Worm (Caenorhabditis elegans) whole organism, L4 larva: ENCODE measurements around the gene rab-19.
A peak's percentile ranks its signal among the peaks of the same experiment; 100 is the strongest.

Source experiments
- D1046.2 ChIP-seq: fragments of 200-800 bp; sonication (Bioruptor generic); IDR thresholded peaks from 2 replicates; pipeline ENCODE4 v1.3.6; 2022; ENCODE audit warnings: missing genetic modification characterization, missing compliant biosample characterization
- F26F4.8 ChIP-seq: fragments of 200-800 bp; sonication (Bioruptor generic); conservative IDR thresholded peaks from 2 replicates; pipeline ENCODE4 v1.3.6; 2022; ENCODE audit warnings: missing genetic modification characterization, missing compliant biosample characterization
- F37D6.2 ChIP-seq: sonication (generic microtip); optimal IDR thresholded peaks from 2 replicates; lab custom pipeline; 2016; ENCODE audit warnings: mild to moderate bottlenecking, missing genetic modification characterization, missing compliant biosample characterization
- R02D3.7 ChIP-seq: fragments of 150-350 bp; sonication (generic microtip); optimal IDR thresholded peaks from 3 replicates; lab custom pipeline; 2014; ENCODE audit warnings: missing biosample characterization, missing genetic modification characterization
- T26A8.4 ChIP-seq: fragments of 200-800 bp; sonication (Bioruptor generic); IDR thresholded peaks from 2 replicates; pipeline ENCODE4 v1.3.6; 2022; ENCODE audit warnings: missing genetic modification characterization, missing compliant biosample characterization
- Y105C5A.15 ChIP-seq: fragments of 200-800 bp; sonication (Bioruptor generic); IDR thresholded peaks from 2 replicates; pipeline ENCODE4 v1.3.6; 2022; ENCODE audit warnings: missing genetic modification characterization, missing compliant biosample characterization
- Y48G9A.11 ChIP-seq: fragments of 200-800 bp; sonication (Bioruptor generic); IDR thresholded peaks from 2 replicates; pipeline ENCODE4 v1.3.6; 2022; ENCODE audit warnings: missing genetic modification reagents, missing genetic modification characterization, missing compliant biosample characterization
- Y5F2A.4 ChIP-seq: fragments of 200-800 bp; sonication (Bioruptor generic); optimal IDR thresholded peaks from 2 replicates; lab custom pipeline; 2018; ENCODE audit warnings: mild to moderate bottlenecking, missing genetic modification characterization, missing compliant biosample characterization
- Y75B8A.6 ChIP-seq: fragments of 200-800 bp; sonication (Bioruptor generic); IDR thresholded peaks from 2 replicates; pipeline ENCODE4 v1.3.6; 2022; ENCODE audit warnings: missing genetic modification reagents, missing genetic modification characterization, missing compliant biosample characterization
- ceh-20 ChIP-seq: fragments of 200-800 bp; sonication (Bioruptor generic); IDR thresholded peaks from 2 replicates; pipeline ENCODE4 v1.3.6; 2022; ENCODE audit warnings: missing genetic modification reagents, missing genetic modification characterization, missing compliant biosample characterization
- cey-2 ChIP-seq: sonication (generic microtip); optimal IDR thresholded peaks from 3 replicates; lab custom pipeline; 2017; ENCODE audit warnings: missing genetic modification characterization, mild to moderate bottlenecking, missing compliant biosample characterization, antibody characterized with exemption, borderline replicate concordance; ENCODE audit not compliant: insufficient read depth
- daf-16 ChIP-seq, 3 experiments: sonication (generic microtip); optimal IDR thresholded peaks; 2 replicates each; lab custom pipeline; 2016 to 2017; ENCODE audit warnings: missing genetic modification characterization in 3 of 3, missing genetic modification reagents in 3 of 3, mild to moderate bottlenecking in 2 of 3, missing compliant biosample characterization in 2 of 3, missing biosample characterization in 1 of 3, moderate library complexity in 1 of 3
- daf-19 ChIP-seq: fragments of 200-800 bp; sonication (Bioruptor generic); conservative IDR thresholded peaks from 2 replicates; pipeline ENCODE4 v1.3.6; 2022; ENCODE audit warnings: missing genetic modification characterization, missing compliant biosample characterization
- dmd-9 ChIP-seq: fragments of 200-800 bp; sonication (Bioruptor generic); IDR thresholded peaks from 2 replicates; pipeline ENCODE4 v1.3.6; 2022; ENCODE audit warnings: missing genetic modification reagents, missing genetic modification characterization, missing compliant biosample characterization
- dpl-1 ChIP-seq: fragments of 150-350 bp; optimal IDR thresholded peaks from 2 replicates; lab custom pipeline; 2014; ENCODE audit warnings: missing biosample characterization, missing genetic modification reagents, missing genetic modification characterization
- dve-1 ChIP-seq: sonication (generic microtip); optimal IDR thresholded peaks from 2 replicates; lab custom pipeline; 2017; ENCODE audit warnings: antibody characterized with exemption, mild to moderate bottlenecking, missing genetic modification characterization, missing compliant biosample characterization; ENCODE audit not compliant: insufficient read depth
- fos-1 ChIP-seq: fragments of 150-350 bp; optimal IDR thresholded peaks from 2 replicates; lab custom pipeline; 2014; ENCODE audit warnings: missing biosample characterization, missing genetic modification characterization
- hif-1 ChIP-seq, 2 experiments: sonication (generic microtip); optimal IDR thresholded peaks; 2 replicates each; lab custom pipeline; 2016 to 2017; ENCODE audit warnings: missing compliant biosample characterization in 2 of 2, missing genetic modification characterization in 2 of 2, missing genetic modification reagents in 2 of 2, missing genotype in 2 of 2, mild to moderate bottlenecking in 1 of 2
- jun-1 ChIP-seq: fragments of 150-350 bp; optimal IDR thresholded peaks from 2 replicates; lab custom pipeline; 2014; ENCODE audit warnings: missing biosample characterization, missing genetic modification reagents, missing genetic modification characterization
- lin-38 ChIP-seq: fragments of 200-800 bp; sonication (Bioruptor generic); IDR thresholded peaks from 2 replicates; pipeline ENCODE4 v1.3.6; 2022; ENCODE audit warnings: missing genetic modification reagents, missing genetic modification characterization, missing compliant biosample characterization
- lsy-2 ChIP-seq, 2 experiments: fragments of 150-350 bp in 1 of 2; sonication (generic microtip) in 1 of 2; optimal IDR thresholded peaks; 2 replicates each; lab custom pipeline; 2014 to 2017; ENCODE audit warnings: missing biosample characterization in 2 of 2, missing genetic modification characterization in 2 of 2
- madf-5 ChIP-seq, 2 experiments: fragments of 200-800 bp; sonication (Bioruptor generic); IDR thresholded peaks; 2 replicates each; pipeline ENCODE4 v1.3.6; 2022; ENCODE audit warnings: missing compliant biosample characterization in 2 of 2, missing genetic modification characterization in 2 of 2
- mdl-1 ChIP-seq, 2 experiments: fragments of 150-350 bp in 1 of 2; sonication (generic microtip) in 1 of 2; optimal IDR thresholded peaks; 2 replicates each; lab custom pipeline; 2014 to 2017; ENCODE audit warnings: missing biosample characterization in 2 of 2, missing genetic modification characterization in 2 of 2
- mdt-29 ChIP-seq: fragments of 200-800 bp; sonication (Bioruptor generic); IDR thresholded peaks from 2 replicates; pipeline ENCODE4 v1.3.6; 2022; ENCODE audit warnings: missing genetic modification reagents, missing genetic modification characterization, missing compliant biosample characterization
- mep-1 ChIP-seq: fragments of 150-350 bp; sonication (generic microtip); optimal IDR thresholded peaks from 3 replicates; lab custom pipeline; 2014; ENCODE audit warnings: missing biosample characterization, missing genetic modification characterization
- mes-2 ChIP-seq: sonication (generic microtip); optimal IDR thresholded peaks from 2 replicates; lab custom pipeline; 2016; ENCODE audit warnings: missing genotype, mild to moderate bottlenecking, missing genetic modification characterization, missing compliant biosample characterization; ENCODE audit not compliant: poor library complexity, severe bottlenecking
- mxl-2 ChIP-seq: fragments of 200-800 bp; sonication (Bioruptor generic); conservative IDR thresholded peaks from 2 replicates; pipeline ENCODE4 v1.3.6; 2022; ENCODE audit warnings: missing genetic modification reagents, missing genetic modification characterization, missing compliant biosample characterization
- mxl-3 ChIP-seq: fragments of 200-800 bp; sonication (Bioruptor generic); optimal IDR thresholded peaks from 2 replicates; lab custom pipeline; 2018; ENCODE audit warnings: mild to moderate bottlenecking, missing genetic modification characterization, missing compliant biosample characterization
- nhr-10 ChIP-seq: fragments of 150-350 bp; optimal IDR thresholded peaks from 2 replicates; lab custom pipeline; 2014; ENCODE audit warnings: missing biosample characterization, missing genetic modification characterization
- nhr-102 ChIP-seq: sonication (generic microtip); optimal IDR thresholded peaks from 2 replicates; lab custom pipeline; 2016; ENCODE audit warnings: mild to moderate bottlenecking, missing genetic modification characterization, moderate library complexity, missing compliant biosample characterization
- nhr-28 ChIP-seq: fragments of 150-350 bp; optimal IDR thresholded peaks from 2 replicates; lab custom pipeline; 2014; ENCODE audit warnings: missing biosample characterization, missing genetic modification characterization
- nhr-41 ChIP-seq: fragments of 200-800 bp; sonication (Bioruptor generic); IDR thresholded peaks from 2 replicates; pipeline ENCODE4 v1.3.6; 2022; ENCODE audit warnings: missing genetic modification reagents, missing genetic modification characterization, missing compliant biosample characterization
- nhr-6 ChIP-seq: fragments of 150-350 bp; optimal IDR thresholded peaks from 2 replicates; lab custom pipeline; 2014; ENCODE audit warnings: missing biosample characterization, missing genetic modification characterization
- nhr-77 ChIP-seq: fragments of 150-350 bp; optimal IDR thresholded peaks from 2 replicates; lab custom pipeline; 2014; ENCODE audit warnings: missing biosample characterization, missing genetic modification characterization
- php-3 ChIP-seq: fragments of 200-800 bp; sonication (Bioruptor generic); IDR thresholded peaks from 2 replicates; pipeline ENCODE4 v1.3.6; 2022; ENCODE audit warnings: missing genetic modification reagents, missing genetic modification characterization, missing compliant biosample characterization
- pqm-1 ChIP-seq: sonication (generic microtip); optimal IDR thresholded peaks from 2 replicates; lab custom pipeline; 2017; ENCODE audit warnings: missing biosample characterization, missing genetic modification characterization
- sdz-12 ChIP-seq: fragments of 200-800 bp; sonication (Bioruptor generic); optimal IDR thresholded peaks from 2 replicates; lab custom pipeline; 2018; ENCODE audit warnings: mild to moderate bottlenecking, missing genetic modification characterization, missing compliant biosample characterization
- set-16 ChIP-seq: fragments of 200-800 bp; sonication (Bioruptor generic); IDR thresholded peaks from 2 replicates; pipeline ENCODE4 v1.3.6; 2022; ENCODE audit warnings: missing genetic modification reagents, missing genetic modification characterization, missing compliant biosample characterization
- snpc-1.2 ChIP-seq: fragments of 200-800 bp; sonication (Bioruptor generic); IDR thresholded peaks from 2 replicates; pipeline ENCODE4 v1.3.6; 2022; ENCODE audit warnings: missing genetic modification reagents, missing genetic modification characterization, missing compliant biosample characterization
- snpc-4 ChIP-seq: fragments of 150-350 bp; optimal IDR thresholded peaks from 2 replicates; lab custom pipeline; 2014; ENCODE audit warnings: missing biosample characterization, missing genetic modification characterization
- spr-3 ChIP-seq: fragments of 200-800 bp; sonication (Bioruptor generic); optimal IDR thresholded peaks from 2 replicates; lab custom pipeline; 2018; ENCODE audit warnings: mild to moderate bottlenecking, missing genetic modification characterization, missing compliant biosample characterization
- unc-62 ChIP-seq, 3 experiments: fragments of 150-350 bp in 1 of 3; sonication (generic microtip); optimal IDR thresholded peaks in 2 of 3; peaks in 1 of 3; 1 replicate in 1 of 3; 2 replicates in 2 of 3; lab custom pipeline; 2014 to 2017; ENCODE audit warnings: missing biosample characterization in 3 of 3, missing genetic modification characterization in 3 of 3, missing genetic modification reagents in 3 of 3, missing genotype in 1 of 3
- zfp-2 ChIP-seq: sonication (generic microtip); optimal IDR thresholded peaks from 2 replicates; lab custom pipeline; 2016; ENCODE audit warnings: mild to moderate bottlenecking, missing genetic modification characterization, missing compliant biosample characterization
- zip-11 ChIP-seq: fragments of 200-800 bp; sonication (Bioruptor generic); IDR thresholded peaks from 2 replicates; pipeline ENCODE4 v1.3.6; 2022; ENCODE audit warnings: missing genetic modification characterization, missing compliant biosample characterization
- ztf-7 ChIP-seq: fragments of 150-350 bp; optimal IDR thresholded peaks from 2 replicates; lab custom pipeline; 2014; ENCODE audit warnings: missing biosample characterization, missing genetic modification characterization

The rab-19 gene

DNA sequence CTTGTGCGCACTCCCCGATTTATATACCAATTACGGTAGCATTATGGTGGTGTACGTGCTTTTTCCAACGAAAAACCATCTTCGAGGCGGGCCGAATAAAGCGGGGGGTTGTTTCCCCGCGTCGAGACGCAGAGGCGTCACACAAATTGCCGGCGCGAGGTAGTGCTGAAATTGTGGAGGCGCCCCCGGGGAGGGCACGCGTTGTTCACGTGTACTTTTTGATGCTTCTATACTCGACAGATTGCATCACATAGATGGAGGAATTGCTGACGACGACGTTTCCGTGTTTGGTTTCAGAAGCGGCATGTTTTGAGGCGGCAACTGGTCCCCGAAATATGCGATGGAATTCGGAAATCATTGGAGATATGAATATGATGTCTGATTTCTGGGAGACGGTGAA lies 11.1 kb upstream of the rab-19 start (continued):
- TF ChIP-seq dve-1 (tag; lab: Kevin White, UChicago) (peak; percentile 95), Y5F2A.4 (GFP tag; lab: Kevin White, UChicago) (no peak)

DNA sequence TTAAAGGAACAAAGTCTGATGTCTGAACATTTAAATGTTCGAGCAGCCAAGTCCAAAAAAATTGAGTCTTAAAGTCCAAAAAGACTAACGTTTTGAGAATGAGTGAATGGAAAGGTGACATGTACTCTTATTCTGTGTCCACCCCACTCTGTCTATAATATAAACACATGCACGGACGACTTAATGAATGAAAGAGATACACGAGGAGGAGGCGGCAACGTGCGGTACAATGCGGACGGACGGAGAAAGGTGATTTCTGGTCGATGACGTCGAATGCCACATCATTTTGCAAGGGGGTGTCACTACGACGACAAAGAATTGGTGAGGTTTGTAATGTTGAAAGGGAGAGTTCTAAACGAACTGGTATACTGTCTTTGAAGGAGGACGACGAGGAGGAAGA lies 10.5 kb upstream of the rab-19 start:
- TF ChIP-seq nhr-41 (GFP tag; lab: Robert Waterston, UW) = no peak
- no peak for TF ChIP-seq hif-1 (tag; optimal IDR thresholded peaks at IDR 0.05; lab: Kevin White, UChicago)
- TF ChIP-seq mep-1 (tag; lab: Kevin White, UChicago) = no peak
- TF ChIP-seq Y105C5A.15 = no peak
- TF ChIP-seq daf-16 (GFP tag; optimal IDR thresholded peaks at IDR 0.05; lab: Kevin White, UChicago) = no peak
- peak; percentile 30 for TF ChIP-seq daf-16 (tag; optimal IDR thresholded peaks at IDR 0.05; lab: Kevin White, UChicago)
- TF ChIP-seq mxl-3 (GFP tag; lab: Kevin White, UChicago) = peak; percentile 67
- TF ChIP-seq unc-62 (GFP tag; optimal IDR thresholded peaks at IDR 0.05 in 1 of 2; lab: Kevin White, UChicago) = no peak
- TF ChIP-seq unc-62 (tag; optimal IDR thresholded peaks at IDR 0.05; lab: Kevin White, UChicago) = no peak
- TF ChIP-seq lsy-2 (tag; optimal IDR thresholded peaks at IDR 0.05; lab: Kevin White, UChicago) = no peak
- TF ChIP-seq mxl-2 (GFP tag; lab: Robert Waterston, UW) = no peak
- no peak for TF ChIP-seq daf-19 (GFP tag; lab: Robert Waterston, UW)
- TF ChIP-seq Y5F2A.4 (GFP tag; lab: Kevin White, UChicago) = no peak
- TF ChIP-seq dve-1 (tag; lab: Kevin White, UChicago) = no peak
- TF ChIP-seq lin-38 (GFP tag; lab: Robert Waterston, UW) = no peak
- TF ChIP-seq nhr-102 (tag; lab: Kevin White, UChicago) = no peak
- TF ChIP-seq dmd-9 (GFP tag; lab: Robert Waterston, UW) = 0 out of 2 replicates have a peak, but pooled peaks have one; percentile 28
- no peak for TF ChIP-seq zip-11
- no peak for TF ChIP-seq F26F4.8
- TF ChIP-seq F37D6.2 (tag; lab: Kevin White, UChicago) = no peak
- TF ChIP-seq cey-2 (tag; lab: Kevin White, UChicago) = no peak
- no peak for TF ChIP-seq jun-1
- TF ChIP-seq nhr-6 = no peak

DNA sequence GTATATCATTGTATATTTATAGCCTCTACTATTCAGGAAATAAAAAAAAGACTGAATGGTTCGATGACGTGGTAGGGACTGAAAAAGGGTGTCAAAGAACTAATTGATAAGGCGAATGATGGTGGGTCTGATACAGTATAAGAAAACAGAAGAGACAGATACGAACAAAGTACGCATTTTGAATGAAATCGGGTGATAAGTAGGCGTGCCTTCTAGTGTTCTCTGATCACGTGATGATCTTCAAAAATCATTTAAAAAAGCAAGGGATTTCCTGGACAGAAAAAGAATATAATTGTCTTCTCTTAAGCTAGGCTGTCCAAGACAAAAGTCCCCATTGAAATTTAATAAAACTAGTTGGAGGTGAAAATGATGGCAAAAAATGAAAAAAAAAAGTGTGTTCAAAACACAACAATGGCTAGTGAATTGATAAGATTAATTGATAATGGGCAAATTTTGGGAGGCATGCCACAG lies 9.1 kb upstream of the rab-19 start:
- peak; percentile 61 for TF ChIP-seq mdt-29 (GFP tag; lab: Robert Waterston, UW)
- TF ChIP-seq T26A8.4 (GFP tag; lab: Robert Waterston, UW) = no peak
- TF ChIP-seq pqm-1 (tag; lab: Kevin White, UChicago) = peak; percentile 31
- peak; percentile 22; the same call in 1 of the 2 replicates for TF ChIP-seq Y48G9A.11 (GFP tag; lab: Robert Waterston, UW)
- no peak for TF ChIP-seq fos-1 (tag; lab: Kevin White, UChicago)
- TF ChIP-seq nhr-102 (tag; lab: Kevin White, UChicago) = peak; percentile 45
- TF ChIP-seq ztf-7 (tag; lab: Kevin White, UChicago) = peak; percentile 22
- TF ChIP-seq dve-1 (tag; lab: Kevin White, UChicago) = peak; percentile 52
- TF ChIP-seq sdz-12 (GFP tag; lab: Kevin White, UChicago) = no peak
- TF ChIP-seq R02D3.7 = no peak
- peak in 1 of 2 experiments; percentile 75 for TF ChIP-seq mdl-1 (tag; optimal IDR thresholded peaks at IDR 0.05; lab: Kevin White, UChicago)
- no peak for TF ChIP-seq spr-3 (GFP tag; lab: Kevin White, UChicago)
- no peak for TF ChIP-seq dpl-1 (GFP tag; lab: Kevin White, UChicago)
- TF ChIP-seq madf-5 (GFP tag; IDR thresholded peaks at IDR 0.05; lab: Robert Waterston, UW) = no peak
- TF ChIP-seq Y75B8A.6 (GFP tag; lab: Robert Waterston, UW) = 0 out of 2 replicates have a peak, but pooled peaks have one; percentile 57
- peak; percentile 68 for TF ChIP-seq nhr-28
- peak; percentile 67; the same call in 1 of the 2 replicates for TF ChIP-seq php-3 (GFP tag; lab: Robert Waterston, UW)
- TF ChIP-seq set-16 = no peak
- peak; percentile 5 for TF ChIP-seq mep-1 (tag; lab: Kevin White, UChicago)
- TF ChIP-seq unc-62 (GFP tag; optimal IDR thresholded peaks at IDR 0.05 in 1 of 2; lab: Kevin White, UChicago) = peak in 1 of 2 experiments; percentile 83
- TF ChIP-seq unc-62 (tag; optimal IDR thresholded peaks at IDR 0.05; lab: Kevin White, UChicago) = no peak
- no peak for TF ChIP-seq snpc-4
- TF ChIP-seq nhr-41 (GFP tag; lab: Robert Waterston, UW) = no peak
- TF ChIP-seq nhr-77 = peak; percentile 21
- peak; percentile 7; the same call in 1 of the 2 replicates for TF ChIP-seq ceh-20 (GFP tag; lab: Robert Waterston, UW)
- TF ChIP-seq mes-2 = peak; percentile 7
- TF ChIP-seq D1046.2 (GFP tag; lab: Robert Waterston, UW) = no peak
- TF ChIP-seq snpc-1.2 (GFP tag; lab: Robert Waterston, UW) = no peak
- peak; percentile 87 for TF ChIP-seq nhr-10 (tag; lab: Kevin White, UChicago)
- TF ChIP-seq zfp-2 (tag; lab: Kevin White, UChicago) = no peak
